Worm (Caenorhabditis elegans) whole organism, young adult: ENCODE measurements around the gene ZC196.2.

Experiments
- ama-1 ChIP-seq, 3 experiments: fragments of 150-350 bp in 1 of 3; sonication (generic microtip) in 2 of 3; optimal IDR thresholded peaks; 2 replicates each; lab custom pipeline; 2014 to 2018; ENCODE audit warnings: missing biosample characterization in 2 of 3, missing genetic modification characterization in 2 of 3, missing genetic modification reagents in 2 of 3
- aptf-3 ChIP-seq: fragments of 200-800 bp; sonication (Bioruptor generic); IDR thresholded peaks from 2 replicates; pipeline ENCODE4 v1.3.6; 2022; ENCODE audit warnings: missing genetic modification characterization, missing compliant biosample characterization
- lag-1 ChIP-seq: fragments of 200-800 bp; sonication (Bioruptor generic); IDR thresholded peaks from 2 replicates; pipeline ENCODE4 v1.3.6; 2022; ENCODE audit warnings: missing genetic modification reagents, missing genetic modification characterization, missing compliant biosample characterization
- snpc-3.4 ChIP-seq: sonication (generic microtip); optimal IDR thresholded peaks from 2 replicates; lab custom pipeline; 2017; ENCODE audit warnings: missing genetic modification characterization, mild to moderate bottlenecking, missing compliant biosample characterization, antibody characterized with exemption, moderate library complexity, missing genotype, missing genetic modification reagents
- unc-130 ChIP-seq: sonication (generic microtip); optimal IDR thresholded peaks from 2 replicates; lab custom pipeline; 2016; ENCODE audit warnings: missing genetic modification reagents, missing genetic modification characterization, missing compliant biosample characterization

DNA sequence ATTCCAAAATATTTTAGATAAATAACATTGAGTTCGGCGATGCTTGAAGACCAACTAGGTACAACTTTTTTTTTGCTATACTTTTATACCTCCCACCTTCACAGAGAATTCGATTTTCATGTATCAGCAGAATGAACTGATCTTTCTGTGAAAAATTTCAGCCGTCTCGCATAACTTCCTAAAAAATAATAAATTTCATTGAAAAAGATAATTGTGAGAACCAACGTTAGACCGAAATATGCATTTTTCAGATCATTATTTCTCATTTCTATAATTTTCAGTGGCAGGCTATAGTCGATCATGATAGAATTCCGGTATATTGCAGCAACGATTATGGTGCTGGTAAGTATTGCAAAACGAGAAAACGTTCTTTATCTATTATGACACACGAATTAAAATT, 32.4 kb downstream of the ZC196.2 start, which contains the start of gene srx-115:
- TF ChIP-seq aptf-3 (no peak), ama-1 (optimal IDR thresholded peaks at IDR 0.05; lab: Kevin White, UChicago) (no peak), ama-1 (GFP tag; optimal IDR thresholded peaks at IDR 0.05; lab: Kevin White, UChicago) (no peak), lag-1 (GFP tag; lab: Robert Waterston, UW) (no peak), unc-130 (no peak), snpc-3.4 (tag; lab: Kevin White, UChicago) (no peak)
